Worm (Caenorhabditis elegans) whole organism, late embryonic: Measurements from ENCODE around the gene C05A2.4.

Source experiments
- C08G9.2 ChIP-seq: sonication (generic microtip); optimal IDR thresholded peaks from 2 replicates; lab custom pipeline; 2016; ENCODE audit warnings: mild to moderate bottlenecking, missing genetic modification characterization, moderate library complexity, missing compliant biosample characterization
- C38D4.7 ChIP-seq: fragments of 200-800 bp; sonication (Bioruptor generic); optimal IDR thresholded peaks from 2 replicates; lab custom pipeline; 2018; ENCODE audit warnings: mild to moderate bottlenecking, missing genetic modification characterization, moderate library complexity, missing compliant biosample characterization
- K02D7.2 ChIP-seq: sonication (generic microtip); optimal IDR thresholded peaks from 2 replicates; lab custom pipeline; 2017; ENCODE audit warnings: mild to moderate bottlenecking, missing genetic modification characterization, missing compliant biosample characterization
- K09A11.1 ChIP-seq: sonication (generic microtip); optimal IDR thresholded peaks from 2 replicates; lab custom pipeline; 2017; ENCODE audit warnings: antibody characterized with exemption, mild to moderate bottlenecking, missing genetic modification characterization, missing compliant biosample characterization; ENCODE audit not compliant: insufficient read depth
- ahr-1 ChIP-seq: sonication (generic microtip); optimal IDR thresholded peaks from 2 replicates; lab custom pipeline; 2016; ENCODE audit warnings: missing genetic modification characterization, missing compliant biosample characterization
- ama-1 ChIP-seq: fragments of 150-350 bp; optimal IDR thresholded peaks from 2 replicates; lab custom pipeline; 2014
- ceh-19 ChIP-seq: fragments of 200-800 bp; sonication (Bioruptor generic); optimal IDR thresholded peaks from 2 replicates; lab custom pipeline; 2018; ENCODE audit warnings: mild to moderate bottlenecking, missing genetic modification characterization, missing compliant biosample characterization
- ceh-34 ChIP-seq: sonication (generic microtip); optimal IDR thresholded peaks from 2 replicates; lab custom pipeline; 2016; ENCODE audit warnings: mild to moderate bottlenecking, missing genetic modification characterization, missing compliant biosample characterization
- ceh-48 ChIP-seq: sonication (generic microtip); optimal IDR thresholded peaks from 2 replicates; lab custom pipeline; 2016; ENCODE audit warnings: missing genetic modification characterization, inconsistent platforms, missing compliant biosample characterization
- ceh-6 ChIP-seq: fragments of 200-800 bp; sonication (Bioruptor generic); optimal IDR thresholded peaks from 2 replicates; lab custom pipeline; 2018; ENCODE audit warnings: mild to moderate bottlenecking, missing genetic modification characterization, missing compliant biosample characterization
- eyg-1 ChIP-seq: sonication (generic microtip); optimal IDR thresholded peaks from 2 replicates; lab custom pipeline; 2016; ENCODE audit warnings: missing genotype, missing genetic modification characterization, missing compliant biosample characterization
- fax-1 ChIP-seq: sonication (generic microtip); optimal IDR thresholded peaks from 2 replicates; lab custom pipeline; 2016; ENCODE audit warnings: missing genotype, missing genetic modification characterization, missing compliant biosample characterization
- fkh-10 ChIP-seq: fragments of 150-350 bp; optimal IDR thresholded peaks from 2 replicates; lab custom pipeline; 2014; ENCODE audit warnings: missing biosample characterization, missing genetic modification reagents, missing genetic modification characterization
- fkh-6 ChIP-seq: sonication (generic microtip); optimal IDR thresholded peaks from 2 replicates; lab custom pipeline; 2016; ENCODE audit warnings: missing genetic modification characterization, missing compliant biosample characterization
- gmeb-2 ChIP-seq: sonication (generic microtip); optimal IDR thresholded peaks from 2 replicates; lab custom pipeline; 2016; ENCODE audit warnings: missing genetic modification characterization, inconsistent platforms, missing compliant biosample characterization
- hlh-13 ChIP-seq: fragments of 200-800 bp; sonication (Bioruptor generic); optimal IDR thresholded peaks from 2 replicates; lab custom pipeline; 2018; ENCODE audit warnings: mild to moderate bottlenecking, missing genetic modification characterization, missing compliant biosample characterization
- hlh-6 ChIP-seq: sonication (generic microtip); optimal IDR thresholded peaks from 2 replicates; lab custom pipeline; 2016; ENCODE audit warnings: missing genotype, missing genetic modification characterization, missing compliant biosample characterization
- hlh-8 ChIP-seq: sonication (generic microtip); optimal IDR thresholded peaks from 2 replicates; lab custom pipeline; 2016; ENCODE audit warnings: missing genotype, missing genetic modification characterization, missing compliant biosample characterization
- lim-6 ChIP-seq: sonication (generic microtip); optimal IDR thresholded peaks from 2 replicates; lab custom pipeline; 2016; ENCODE audit warnings: missing genetic modification characterization, missing compliant biosample characterization
- lin-11 ChIP-seq: fragments of 200-800 bp; sonication (Bioruptor generic); optimal IDR thresholded peaks from 2 replicates; lab custom pipeline; 2018; ENCODE audit warnings: mild to moderate bottlenecking, missing genetic modification characterization, missing compliant biosample characterization
- madf-2 ChIP-seq: sonication (generic microtip); optimal IDR thresholded peaks from 2 replicates; lab custom pipeline; 2017; ENCODE audit warnings: missing genetic modification characterization, missing compliant biosample characterization
- nhr-11 ChIP-seq: fragments of 150-350 bp; optimal IDR thresholded peaks from 2 replicates; lab custom pipeline; 2014; ENCODE audit warnings: missing biosample characterization, missing genetic modification characterization
- npax-4 ChIP-seq: sonication (generic microtip); optimal IDR thresholded peaks from 2 replicates; lab custom pipeline; 2016; ENCODE audit warnings: missing genetic modification characterization, missing compliant biosample characterization
- pag-3 ChIP-seq: sonication (generic microtip); optimal IDR thresholded peaks from 2 replicates; lab custom pipeline; 2016; ENCODE audit warnings: missing compliant biosample characterization, missing genetic modification characterization, borderline replicate concordance
- pros-1 ChIP-seq: fragments of 150-350 bp; optimal IDR thresholded peaks from 2 replicates; lab custom pipeline; 2014; ENCODE audit warnings: missing biosample characterization, missing genetic modification reagents, missing genetic modification characterization
- rnt-1 ChIP-seq: sonication (generic microtip); optimal IDR thresholded peaks from 2 replicates; lab custom pipeline; 2016; ENCODE audit warnings: missing genetic modification characterization, missing compliant biosample characterization
- sdc-2 ChIP-seq: sonication (generic microtip); optimal IDR thresholded peaks from 2 replicates; lab custom pipeline; 2016; ENCODE audit warnings: missing genotype, missing genetic modification characterization, missing compliant biosample characterization
- sox-2 ChIP-seq: fragments of 200-800 bp; sonication (Bioruptor generic); IDR thresholded peaks from 2 replicates; pipeline ENCODE4 v1.3.6; 2022; ENCODE audit warnings: missing genetic modification reagents, missing genetic modification characterization, missing compliant biosample characterization
- sox-4 ChIP-seq: sonication (generic microtip); optimal IDR thresholded peaks from 2 replicates; lab custom pipeline; 2017; ENCODE audit warnings: mild to moderate bottlenecking, missing genetic modification characterization, inconsistent platforms, missing compliant biosample characterization
- tbx-7 ChIP-seq: sonication (generic microtip); optimal IDR thresholded peaks from 2 replicates; lab custom pipeline; 2016; ENCODE audit warnings: missing genotype, missing genetic modification characterization, missing compliant biosample characterization
- unc-42 ChIP-seq: sonication (generic microtip); optimal IDR thresholded peaks from 2 replicates; lab custom pipeline; 2016; ENCODE audit warnings: missing genotype, missing genetic modification characterization, missing compliant biosample characterization
- unc-86 ChIP-seq: sonication (generic microtip); optimal IDR thresholded peaks from 2 replicates; lab custom pipeline; 2016; ENCODE audit warnings: missing genetic modification characterization, missing compliant biosample characterization
- ztf-16 ChIP-seq: sonication (generic microtip); optimal IDR thresholded peaks from 2 replicates; lab custom pipeline; 2017; ENCODE audit warnings: missing genetic modification characterization, missing compliant biosample characterization

The C05A2.4 gene

ce11 chrV:10711829-10712607 is 16.7 kb downstream of the C05A2.4 start:
- TF ChIP-seq hlh-13 (no peak), ama-1 (lab: Kevin White, UChicago) (peak; percentile 45), ztf-16 (no peak)

ce11 chrV:10712608-10712900 is 17.3 kb downstream of the C05A2.4 start:
- TF ChIP-seq hlh-13 = no peak
- TF ChIP-seq C08G9.2 (tag; lab: Kevin White, UChicago) = no peak
- no peak for TF ChIP-seq ceh-19
- TF ChIP-seq ceh-6 (GFP tag; lab: Kevin White, UChicago) = no peak
- no peak for TF ChIP-seq fax-1
- no peak for TF ChIP-seq eyg-1 (tag; lab: Kevin White, UChicago)
- TF ChIP-seq C38D4.7 (GFP tag; lab: Kevin White, UChicago) = no peak
- no peak for TF ChIP-seq unc-86 (tag; lab: Kevin White, UChicago)
- TF ChIP-seq gmeb-2 = no peak
- TF ChIP-seq lin-11 (tag; lab: Kevin White, UChicago) = no peak
- TF ChIP-seq K09A11.1 (tag; lab: Kevin White, UChicago) = no peak
- no peak for TF ChIP-seq sdc-2 (tag; lab: Kevin White, UChicago)

- TF ChIP-seq gmeb-2 (no peak), pag-3 (tag; lab: Kevin White, UChicago) (no peak), hlh-6 (tag; lab: Kevin White, UChicago) (no peak), C38D4.7 (GFP tag; lab: Kevin White, UChicago) (no peak), ceh-34 (no peak), fkh-6 (no peak), fkh-10 (GFP tag; lab: Kevin White, UChicago) (no peak), sox-4 (tag; lab: Kevin White, UChicago) (no peak), ahr-1 (tag; lab: Kevin White, UChicago) (no peak), npax-4 (tag; lab: Kevin White, UChicago) (no peak), hlh-13 (no peak), hlh-8 (tag; lab: Kevin White, UChicago) (no peak), nhr-11 (no peak), unc-42 (tag; lab: Kevin White, UChicago) (no peak), unc-86 (tag; lab: Kevin White, UChicago) (no peak), tbx-7 (tag; lab: Kevin White, UChicago) (no peak)
Observed at ce11 chrV:10713704-10714239, 18.5 kb downstream of the C05A2.4 start.

ce11 chrV:10714630-10715029 is 19.3 kb downstream of the C05A2.4 start:
- TF ChIP-seq tbx-7 (tag; lab: Kevin White, UChicago) = no peak
- no peak for TF ChIP-seq ceh-48 (tag; lab: Kevin White, UChicago)
- no peak for TF ChIP-seq rnt-1
- TF ChIP-seq pros-1 = no peak
- TF ChIP-seq sox-2 (GFP tag; lab: Robert Waterston, UW) = no peak
- TF ChIP-seq lim-6 (tag; lab: Kevin White, UChicago) = no peak
- no peak for TF ChIP-seq eyg-1 (tag; lab: Kevin White, UChicago)
- no peak for TF ChIP-seq hlh-13
- no peak for TF ChIP-seq madf-2
- no peak for TF ChIP-seq K02D7.2 (tag; lab: Kevin White, UChicago)
